Worm (Caenorhabditis elegans) whole organism, L2 larva: Measurements from ENCODE around the gene elt-4.

ENCODE experiments used
- ZK546.5 ChIP-seq: sonication (generic microtip); optimal IDR thresholded peaks from 2 replicates; lab custom pipeline; 2017; ENCODE audit warnings: missing biosample characterization, missing genetic modification characterization
- ama-1 ChIP-seq: fragments of 150-350 bp; optimal IDR thresholded peaks from 2 replicates; lab custom pipeline; 2018; ENCODE audit warnings: inconsistent platforms
- crh-2 ChIP-seq: sonication (generic microtip); optimal IDR thresholded peaks from 2 replicates; lab custom pipeline; 2017; ENCODE audit warnings: missing biosample characterization, missing genetic modification characterization
- elt-3 ChIP-seq: sonication (generic microtip); optimal IDR thresholded peaks from 2 replicates; lab custom pipeline; 2017; ENCODE audit warnings: missing biosample characterization, missing genetic modification characterization
- lin-39 ChIP-seq: fragments of 150-350 bp; optimal IDR thresholded peaks from 2 replicates; lab custom pipeline; 2014; ENCODE audit warnings: missing biosample characterization, missing genetic modification reagents, missing genetic modification characterization
- nhr-237 ChIP-seq: fragments of 150-350 bp; optimal IDR thresholded peaks from 2 replicates; lab custom pipeline; 2014; ENCODE audit warnings: missing biosample characterization, missing genetic modification characterization
- nhr-77 ChIP-seq: fragments of 150-350 bp; optimal IDR thresholded peaks from 2 replicates; lab custom pipeline; 2014; ENCODE audit warnings: missing biosample characterization, missing genetic modification characterization
- skn-1 ChIP-seq: sonication (generic microtip); optimal IDR thresholded peaks from 2 replicates; lab custom pipeline; 2017; ENCODE audit warnings: missing biosample characterization, missing genetic modification characterization

DNA sequence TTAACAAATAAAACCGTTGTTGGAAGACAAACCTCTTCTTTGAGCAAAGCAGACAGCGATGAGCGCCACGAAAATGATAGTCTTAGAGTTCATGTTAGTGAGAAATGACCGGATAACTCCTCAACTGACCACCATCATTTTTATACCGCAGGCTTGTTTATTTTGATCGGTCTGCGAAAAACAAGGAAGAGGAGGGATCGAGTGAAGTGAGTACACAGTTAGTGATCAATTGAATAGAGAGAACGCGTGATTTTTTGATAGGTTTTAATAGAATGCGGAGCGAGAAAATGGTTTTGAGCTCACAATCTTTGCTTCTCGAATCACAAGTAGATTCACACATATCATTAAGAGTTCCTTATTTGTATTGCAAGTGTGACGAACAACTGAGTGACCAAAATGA, 46.0 kb downstream of the elt-4 start, which contains the start of gene F14F3.4:
- TF ChIP-seq nhr-77 (no peak), lin-39 (tag; lab: Kevin White, UChicago) (no peak), nhr-237 (tag; lab: Kevin White, UChicago) (no peak), crh-2 (no peak), elt-3 (no peak), skn-1 (tag; lab: Kevin White, UChicago) (no peak), ZK546.5 (tag; lab: Kevin White, UChicago) (no peak), ama-1 (lab: Kevin White, UChicago) (no peak)
